Worm (Caenorhabditis elegans): ENCODE measurements around the gene C17B7.14.

- TF ChIP-seq ztf-23 (GFP tag; IDR thresholded peaks at IDR 0.05), result no peak
- no peak for TF ChIP-seq med-1 (GFP tag; optimal IDR thresholded peaks at IDR 0.05; ENCODE audit: insufficient read depth)
- no peak for TF ChIP-seq tab-1 (GFP tag; IDR thresholded peaks at IDR 0.05)
- no peak for TF ChIP-seq flt-1 (GFP tag; IDR thresholded peaks at IDR 0.05)
- no peak for TF ChIP-seq klf-2 (GFP tag; conservative IDR thresholded peaks at IDR 0.05)
- no peak for TF ChIP-seq cog-1 (tag; optimal IDR thresholded peaks at IDR 0.05)
- no peak for TF ChIP-seq T22C8.4 (GFP tag; IDR thresholded peaks at IDR 0.05)
- TF ChIP-seq ztf-29 (GFP tag; IDR thresholded peaks at IDR 0.05), result no peak
- TF ChIP-seq ref-1 (GFP tag; conservative IDR thresholded peaks at IDR 0.05), result no peak
These were observed 327 bp downstream of the C17B7.14 start, which contains the start of gene F35F10.14 for ce11 chrV:3320005-3320404.

Data from whole organism, midembryonic.